Worm (Caenorhabditis elegans) whole organism, early embryonic: Measurements from ENCODE around the gene vha-17.

Experiments used
- ama-1 ChIP-seq: fragments of 150-350 bp; optimal IDR thresholded peaks from 2 replicates; lab custom pipeline; 2014
- ceh-36 ChIP-seq: sonication (generic microtip); optimal IDR thresholded peaks from 2 replicates; lab custom pipeline; 2016; ENCODE audit warnings: missing genetic modification characterization, inconsistent platforms, missing compliant biosample characterization
- hmbx-1 ChIP-seq: sonication (generic microtip); optimal IDR thresholded peaks from 2 replicates; lab custom pipeline; 2016; ENCODE audit warnings: mild to moderate bottlenecking, missing genetic modification characterization, missing compliant biosample characterization
- hnd-1 ChIP-seq: sonication (generic microtip); optimal IDR thresholded peaks from 2 replicates; lab custom pipeline; 2016; ENCODE audit warnings: missing genetic modification characterization, missing compliant biosample characterization
- tra-4 ChIP-seq: sonication (generic microtip); optimal IDR thresholded peaks from 2 replicates; lab custom pipeline; 2017; ENCODE audit warnings: missing genetic modification characterization, missing compliant biosample characterization

DNA sequence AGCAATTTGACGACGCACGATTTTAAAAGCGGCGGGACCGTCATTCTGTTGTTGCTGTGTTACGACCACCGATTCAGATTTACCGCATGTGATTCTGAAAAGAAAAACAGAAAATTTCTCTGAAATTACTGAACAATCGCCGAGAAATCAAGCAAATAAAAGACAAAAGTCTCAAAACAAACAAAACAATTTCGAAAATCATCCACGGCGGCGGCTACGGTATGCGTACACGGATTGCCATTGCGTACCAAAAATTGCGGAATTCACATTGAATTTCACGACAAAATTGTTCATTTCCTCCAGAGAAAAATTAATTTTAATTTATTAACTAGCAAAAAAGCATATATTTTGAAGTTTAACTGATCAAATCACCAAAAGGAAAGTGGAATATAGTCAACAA, 44.8 kb downstream of the vha-17 start, which contains the start of gene pezo-1:
- TF ChIP-seq ama-1 (lab: Kevin White, UChicago) (no peak), ceh-36 (no peak), tra-4 (no peak), hnd-1 (tag; lab: Kevin White, UChicago) (no peak), hmbx-1 (no peak)
